Fruit fly (Drosophila melanogaster) whole organism, embryonic: ENCODE results near the gene Hip1.

Experiments used
- B-H2 ChIP-seq: fragments of 200-800 bp; sonication (Bioruptor generic); optimal IDR thresholded peaks from 2 replicates; lab custom pipeline; 2018; ENCODE audit warnings: missing biosample characterization, mild to moderate bottlenecking, missing genetic modification characterization
- CG10147 ChIP-seq: fragments of 200-800 bp; sonication (Bioruptor generic); optimal IDR thresholded peaks from 2 replicates; lab custom pipeline; 2019; ENCODE audit warnings: missing biosample characterization, mild to moderate bottlenecking, missing genetic modification characterization, moderate library complexity
- CG15514 ChIP-seq: fragments of 200-800 bp; sonication (Bioruptor generic); optimal IDR thresholded peaks from 3 replicates; lab custom pipeline; 2017; ENCODE audit warnings: missing biosample characterization, missing genetic modification characterization, mild to moderate bottlenecking, moderate library complexity, missing genetic modification reagents
- CG16779 ChIP-seq: fragments of 200-800 bp; sonication (Bioruptor generic); IDR thresholded peaks from 2 replicates; pipeline ENCODE4 v1.3.6; 2022; ENCODE audit warnings: missing biosample characterization, missing genetic modification characterization
- CG17186 ChIP-seq: fragments of 200-800 bp; sonication (Bioruptor generic); optimal IDR thresholded peaks from 3 replicates; lab custom pipeline; 2017; ENCODE audit warnings: missing biosample characterization, missing genetic modification reagents, missing genetic modification characterization
- CG1832 ChIP-seq: fragments of 200-800 bp; sonication (Bioruptor generic); optimal IDR thresholded peaks from 2 replicates; lab custom pipeline; 2017; ENCODE audit warnings: missing biosample characterization, mild to moderate bottlenecking, missing genetic modification characterization, inconsistent platforms
- CG2129 ChIP-seq: fragments of 200-800 bp; sonication (Bioruptor generic); IDR thresholded peaks from 2 replicates; pipeline ENCODE4 v1.3.6; 2022; ENCODE audit warnings: missing biosample characterization, missing genetic modification characterization; ENCODE audit not compliant: partially characterized antibody
- CG2712 ChIP-seq: fragments of 200-800 bp; optimal IDR thresholded peaks from 3 replicates; lab custom pipeline; 2019; ENCODE audit warnings: missing biosample characterization, mild to moderate bottlenecking, missing genetic modification characterization, moderate library complexity
- CG32532 ChIP-seq: fragments of 200-800 bp; sonication (Bioruptor generic); IDR thresholded peaks from 2 replicates; pipeline ENCODE4 v1.3.6; 2022; ENCODE audit warnings: missing biosample characterization, missing genetic modification characterization
- CG34422 ChIP-seq: fragments of 200-800 bp; sonication (Bioruptor generic); IDR thresholded peaks from 3 replicates; pipeline ENCODE4 v1.3.6; 2022; ENCODE audit warnings: missing biosample characterization, missing genetic modification characterization
- CG5245 ChIP-seq: fragments of 200-800 bp; sonication (Bioruptor generic); optimal IDR thresholded peaks from 3 replicates; lab custom pipeline; 2016; ENCODE audit warnings: missing biosample characterization, missing genetic modification characterization
- CG6683 ChIP-seq: fragments of 200-800 bp; sonication (Bioruptor generic); optimal IDR thresholded peaks from 2 replicates; lab custom pipeline; 2017; ENCODE audit warnings: missing biosample characterization, mild to moderate bottlenecking, missing genetic modification characterization, missing genetic modification reagents
- CG8290 ChIP-seq, 3 experiments: fragments of 200-800 bp; sonication (Bioruptor generic); optimal IDR thresholded peaks; 2 replicates each; lab custom pipeline; 2016 to 2019; ENCODE audit warnings: missing biosample characterization in 3 of 3, missing genetic modification characterization in 3 of 3, mild to moderate bottlenecking in 2 of 3, moderate library complexity in 1 of 3
- CG8924 ChIP-seq: fragments of 200-800 bp; optimal IDR thresholded peaks from 3 replicates; lab custom pipeline; 2019; ENCODE audit warnings: missing biosample characterization, mild to moderate bottlenecking, missing genetic modification characterization, moderate library complexity
- CrebB ChIP-seq: fragments of 200-800 bp; sonication (Bioruptor generic); optimal IDR thresholded peaks from 3 replicates; lab custom pipeline; 2018; ENCODE audit warnings: missing biosample characterization, mild to moderate bottlenecking, missing genetic modification characterization
- Ets97D ChIP-seq: fragments of 200-800 bp; sonication (Bioruptor generic); optimal IDR thresholded peaks from 3 replicates; lab custom pipeline; 2016; ENCODE audit warnings: missing biosample characterization, missing genetic modification characterization
- Fer1 ChIP-seq: fragments of 200-800 bp; sonication (Bioruptor generic); optimal IDR thresholded peaks from 2 replicates; lab custom pipeline; 2017; ENCODE audit warnings: missing biosample characterization, mild to moderate bottlenecking, missing genetic modification characterization
- HLH4C ChIP-seq: fragments of 200-800 bp; sonication (Bioruptor generic); IDR thresholded peaks from 3 replicates; pipeline ENCODE4 v1.3.6; 2022; ENCODE audit warnings: missing biosample characterization, missing genetic modification characterization; ENCODE audit not compliant: partially characterized antibody
- HLHmδ ChIP-seq: fragments of 200-800 bp; sonication (Bioruptor generic); optimal IDR thresholded peaks from 2 replicates; lab custom pipeline; 2018; ENCODE audit warnings: missing biosample characterization, mild to moderate bottlenecking, missing genetic modification characterization, moderate library complexity
- Hand ChIP-seq: fragments of 200-800 bp; sonication (Bioruptor generic); optimal IDR thresholded peaks from 2 replicates; lab custom pipeline; 2017; ENCODE audit warnings: mild to moderate bottlenecking, missing biosample characterization, missing genetic modification reagents, missing genetic modification characterization
- HmgZ ChIP-seq: fragments of 200-800 bp; sonication (Bioruptor generic); optimal IDR thresholded peaks from 2 replicates; lab custom pipeline; 2018; ENCODE audit warnings: missing biosample characterization, mild to moderate bottlenecking, missing genetic modification characterization
- Jarid2 ChIP-seq: fragments of 200-800 bp; sonication (Bioruptor generic); optimal IDR thresholded peaks from 3 replicates; lab custom pipeline; 2017; ENCODE audit warnings: mild to moderate bottlenecking, missing biosample characterization, missing genetic modification reagents, missing genetic modification characterization
- Poxn ChIP-seq: fragments of 200-800 bp; sonication (Bioruptor generic); IDR thresholded peaks from 2 replicates; pipeline ENCODE4 v1.3.6; 2022; ENCODE audit warnings: missing biosample characterization, missing genetic modification characterization
- Rfx ChIP-seq: fragments of 200-800 bp; sonication (Bioruptor generic); IDR thresholded peaks from 2 replicates; pipeline ENCODE4 v1.3.6; 2022; ENCODE audit warnings: missing biosample characterization, missing genetic modification characterization
- Sox102F ChIP-seq: fragments of 200-800 bp; sonication (Bioruptor generic); optimal IDR thresholded peaks from 2 replicates; lab custom pipeline; 2018; ENCODE audit warnings: missing biosample characterization, mild to moderate bottlenecking, missing genetic modification characterization, moderate library complexity
- Sry-β ChIP-seq: fragments of 200-800 bp; sonication (Bioruptor generic); optimal IDR thresholded peaks from 2 replicates; lab custom pipeline; 2018; ENCODE audit warnings: missing biosample characterization, mild to moderate bottlenecking, missing genetic modification characterization, moderate library complexity
- Sry-δ ChIP-seq: fragments of 200-800 bp; sonication (Bioruptor generic); optimal IDR thresholded peaks from 2 replicates; lab custom pipeline; 2016; ENCODE audit warnings: missing biosample characterization, missing genetic modification characterization
- ac ChIP-seq: fragments of 200-800 bp; sonication (Bioruptor generic); optimal IDR thresholded peaks from 3 replicates; lab custom pipeline; 2017; ENCODE audit warnings: missing biosample characterization, mild to moderate bottlenecking, missing genetic modification characterization
- ap ChIP-seq: fragments of 200-800 bp; sonication (Bioruptor generic); IDR thresholded peaks from 2 replicates; pipeline ENCODE4 v1.3.6; 2022; ENCODE audit warnings: missing biosample characterization, missing genetic modification characterization
- bbx ChIP-seq: fragments of 200-800 bp; sonication (Bioruptor generic); IDR thresholded peaks from 2 replicates; pipeline ENCODE4 v1.3.6; 2022; ENCODE audit warnings: missing biosample characterization, missing genetic modification characterization; ENCODE audit not compliant: partially characterized antibody
- corto ChIP-seq: fragments of 200-800 bp; sonication (Bioruptor generic); optimal IDR thresholded peaks from 2 replicates; lab custom pipeline; 2016; ENCODE audit warnings: missing biosample characterization, mild to moderate bottlenecking, missing genetic modification characterization, moderate library complexity
- crp ChIP-seq, 2 experiments: fragments of 200-800 bp; sonication (Bioruptor generic); optimal IDR thresholded peaks; 2 replicates in 1 of 2; 3 replicates in 1 of 2; lab custom pipeline; 2017; ENCODE audit warnings: missing biosample characterization in 2 of 2, missing genetic modification characterization in 2 of 2, mild to moderate bottlenecking in 1 of 2, moderate library complexity in 1 of 2
- dati ChIP-seq: fragments of 200-800 bp; sonication (Bioruptor generic); IDR thresholded peaks from 2 replicates; pipeline ENCODE4 v1.3.6; 2022; ENCODE audit warnings: missing biosample characterization, missing genetic modification characterization
- dm ChIP-seq: fragments of 200-800 bp; sonication (Bioruptor generic); optimal IDR thresholded peaks from 3 replicates; lab custom pipeline; 2016; ENCODE audit warnings: missing biosample characterization, missing genetic modification characterization
- dmrt11E ChIP-seq: fragments of 200-800 bp; sonication (Bioruptor generic); optimal IDR thresholded peaks from 3 replicates; lab custom pipeline; 2018; ENCODE audit warnings: missing biosample characterization, mild to moderate bottlenecking, missing genetic modification characterization, moderate library complexity
- eve ChIP-seq, 2 experiments: fragments of >200 bp; optimal IDR thresholded peaks; 2 replicates each; lab custom pipeline; 2017; ENCODE audit warnings: missing biosample characterization in 2 of 2, missing genetic modification characterization in 2 of 2
- grn ChIP-seq: fragments of 200-800 bp; sonication (Bioruptor generic); optimal IDR thresholded peaks from 3 replicates; lab custom pipeline; 2017; ENCODE audit warnings: missing biosample characterization, missing genetic modification characterization
- lab ChIP-seq: fragments of 200-800 bp; sonication (Bioruptor generic); optimal IDR thresholded peaks from 3 replicates; lab custom pipeline; 2017; ENCODE audit warnings: missing biosample characterization, missing genetic modification characterization, mild to moderate bottlenecking, moderate library complexity, missing genetic modification reagents
- lola ChIP-seq, 3 experiments: fragments of >200 bp in 2 of 3; fragments of 200-800 bp in 1 of 3; sonication (Bioruptor generic) in 1 of 3; optimal IDR thresholded peaks; 2 replicates each; lab custom pipeline; 2017 to 2019; ENCODE audit warnings: missing biosample characterization in 3 of 3, missing genetic modification characterization in 3 of 3, mild to moderate bottlenecking in 1 of 3, moderate library complexity in 1 of 3
- luna ChIP-seq: fragments of 200-800 bp; sonication (Bioruptor generic); optimal IDR thresholded peaks from 2 replicates; lab custom pipeline; 2016; ENCODE audit warnings: missing biosample characterization, missing genetic modification characterization
- sd ChIP-seq: fragments of 200-800 bp; sonication (Bioruptor generic); optimal IDR thresholded peaks from 3 replicates; lab custom pipeline; 2018; ENCODE audit warnings: missing biosample characterization, mild to moderate bottlenecking, missing genetic modification characterization, moderate library complexity
- slp2 ChIP-seq: fragments of 200-800 bp; sonication (Bioruptor generic); optimal IDR thresholded peaks from 2 replicates; lab custom pipeline; 2016; ENCODE audit warnings: missing biosample characterization, missing genetic modification characterization
- so ChIP-seq: fragments of 200-800 bp; sonication (Bioruptor generic); IDR thresholded peaks from 3 replicates; pipeline ENCODE4 v1.3.6; 2022; ENCODE audit warnings: missing biosample characterization, missing genetic modification characterization
- sqz ChIP-seq: fragments of 200-800 bp; sonication (Bioruptor generic); optimal IDR thresholded peaks from 3 replicates; lab custom pipeline; 2018; ENCODE audit warnings: missing biosample characterization, mild to moderate bottlenecking, missing genetic modification characterization
- stwl ChIP-seq: fragments of 200-800 bp; sonication (Bioruptor generic); optimal IDR thresholded peaks from 3 replicates; lab custom pipeline; 2018; ENCODE audit warnings: missing biosample characterization, mild to moderate bottlenecking, missing genetic modification characterization, moderate library complexity
- sug ChIP-seq: fragments of 200-800 bp; optimal IDR thresholded peaks from 2 replicates; lab custom pipeline; 2019; ENCODE audit warnings: missing biosample characterization, mild to moderate bottlenecking, missing genetic modification characterization, moderate library complexity
- trh ChIP-seq: fragments of 200-800 bp; sonication (Bioruptor generic); optimal IDR thresholded peaks from 2 replicates; lab custom pipeline; 2016; ENCODE audit warnings: missing biosample characterization, missing genetic modification characterization
- ttk ChIP-seq: fragments of 200-800 bp; sonication (Bioruptor generic); IDR thresholded peaks from 2 replicates; pipeline ENCODE4 v2.1.2; 2022; ENCODE audit warnings: missing biosample characterization, missing genetic modification characterization
- tup ChIP-seq: fragments of 200-800 bp; sonication (Bioruptor generic); optimal IDR thresholded peaks from 2 replicates; lab custom pipeline; 2016; ENCODE audit warnings: missing biosample characterization, mild to moderate bottlenecking, missing genetic modification characterization, moderate library complexity
- yki ChIP-seq: fragments of >200 bp; optimal IDR thresholded peaks from 3 replicates; lab custom pipeline; 2018

Hip1 gene

dm6 chr3L:12794532-12794931 is 21.2 kb upstream of the Hip1 start (continued):
- TF ChIP-seq sqz (no peak), lab (peak; percentile 19), ap (GFP tag; lab: Robert Waterston, UW) (no peak), CG1832 (GFP tag; lab: Kevin White, UChicago) (no peak), CG2129 (GFP tag; lab: Robert Waterston, UW) (peak; percentile 57; the same call in 1 of the 2 replicates), CG10147 (GFP tag; lab: Kevin White, UChicago) (no peak), ttk (GFP tag; lab: Robert Waterston, UW) (no peak), stwl (peak; percentile 62), ac (GFP tag; lab: Kevin White, UChicago) (no peak), dmrt11E (tag; lab: Kevin White, UChicago) (no peak), Hand (GFP tag; lab: Kevin White, UChicago) (no peak), eve (GFP tag; optimal IDR thresholded peaks at IDR 0.05; lab: Kevin White, UChicago) (no peak), grn (GFP tag; lab: Kevin White, UChicago) (no peak), Sry-δ (GFP tag; lab: Kevin White, UChicago) (peak; percentile 91), CG5245 (no peak), corto (GFP tag; lab: Kevin White, UChicago) (no peak), HmgZ (peak; percentile 72), CG17186 (GFP tag; lab: Kevin White, UChicago) (peak; percentile 86), trh (GFP tag; lab: Kevin White, UChicago) (no peak), Sry-β (GFP tag; lab: Kevin White, UChicago) (no peak), CG8290 (GFP tag; optimal IDR thresholded peaks at IDR 0.05; lab: Kevin White, UChicago) (no peak), CG8290 (tag; optimal IDR thresholded peaks at IDR 0.05; lab: Kevin White, UChicago) (peak in 1 of 2 experiments; percentile 64), Rfx (peak; percentile 41; the same call in 1 of the 2 replicates), HLHmδ (GFP tag; lab: Kevin White, UChicago) (no peak), yki (lab: Kevin White, UChicago) (no peak), CG32532 (no peak), CG15514 (peak; percentile 73), Poxn (GFP tag; lab: Robert Waterston, UW) (no peak), so (GFP tag; lab: Robert Waterston, UW) (no peak; the same call in 2 of the 3 replicates), Sox102F (no peak), tup (GFP tag; lab: Kevin White, UChicago) (no peak), dati (GFP tag; lab: Robert Waterston, UW) (no peak), luna (GFP tag; lab: Kevin White, UChicago) (no peak), dm (GFP tag; lab: Kevin White, UChicago) (no peak), CrebB (tag; lab: Kevin White, UChicago) (no peak), crp (GFP tag; optimal IDR thresholded peaks at IDR 0.05; lab: Kevin White, UChicago) (peak; percentile 23 to 95), HLH4C (GFP tag; lab: Robert Waterston, UW) (peak; percentile 89), CG34422 (GFP tag; lab: Robert Waterston, UW) (peak; percentile 49; the same call in 1 of the 3 replicates), B-H2 (no peak), sd (tag; lab: Kevin White, UChicago) (peak; percentile 44), bbx (peak; percentile 88), CG8924 (tag; lab: Kevin White, UChicago) (no peak), Jarid2 (GFP tag; lab: Kevin White, UChicago) (no peak), sug (peak; percentile 24), Ets97D (no peak), lola (GFP tag; optimal IDR thresholded peaks at IDR 0.05; lab: Kevin White, UChicago) (no peak), CG2712 (tag; lab: Kevin White, UChicago) (no peak), Fer1 (GFP tag; lab: Kevin White, UChicago) (peak; percentile 36), CG6683 (GFP tag; lab: Kevin White, UChicago) (no peak), slp2 (GFP tag; lab: Kevin White, UChicago) (no peak), CG16779 (GFP tag; lab: Robert Waterston, UW) (no peak)
